Fruit fly (Drosophila melanogaster): ENCODE results near the gene EndoGI.

EndoGI gene

dm6 chr2L:16285692-16286359 is 28.3 kb downstream of the EndoGI start (continued):
- TF ChIP-seq Ets21C (GFP tag; optimal IDR thresholded peaks at IDR 0.05) (peak; percentile 87), Sox15 (GFP tag; optimal IDR thresholded peaks at IDR 0.05) (peak; percentile 83), CG6792 (GFP tag; optimal IDR thresholded peaks at IDR 0.05) (peak; percentile 85), spab (GFP tag; optimal IDR thresholded peaks at IDR 0.05) (peak; percentile 54), acj6 (GFP tag; optimal IDR thresholded peaks at IDR 0.05) (peak; percentile 88), dsx (GFP tag; optimal IDR thresholded peaks at IDR 0.05; ENCODE audit: poor library complexity, severe bottlenecking) (peak; percentile 75), Hr4 (GFP tag; optimal IDR thresholded peaks at IDR 0.05) (peak; percentile 87), CG10631 (GFP tag; optimal IDR thresholded peaks at IDR 0.05) (peak; percentile 87), Eip78C (GFP tag) (peak; percentile 97), CG6808 (GFP tag; optimal IDR thresholded peaks at IDR 0.05) (peak; percentile 69), CG3032 (tag; optimal IDR thresholded peaks at IDR 0.05) (peak; percentile 87), CG6163 (GFP tag; IDR thresholded peaks at IDR 0.05) (no peak), CG10669 (GFP tag; optimal IDR thresholded peaks at IDR 0.05) (peak; percentile 87), esn (GFP tag; optimal IDR thresholded peaks at IDR 0.05) (peak; percentile 94), salr (GFP tag; optimal IDR thresholded peaks at IDR 0.05) (peak; percentile 38 to 79), Lpt (GFP tag; optimal IDR thresholded peaks at IDR 0.05) (peak; percentile 74), CG8119 (GFP tag; IDR thresholded peaks at IDR 0.05) (no peak), Eip75B (GFP tag; optimal IDR thresholded peaks at IDR 0.05) (peak; percentile 83)

dm6 chr2L:16286360-16287005 is 29.0 kb downstream of the EndoGI start:
- TF ChIP-seq Smox (GFP tag; optimal IDR thresholded peaks at IDR 0.05) (peak; percentile 53), CG32006 (GFP tag; optimal IDR thresholded peaks at IDR 0.05) (peak; percentile 86), ss (GFP tag; optimal IDR thresholded peaks at IDR 0.05) (peak; percentile 58 to 60), CG15336 (GFP tag; IDR thresholded peaks at IDR 0.05) (no peak), Sox15 (GFP tag; optimal IDR thresholded peaks at IDR 0.05) (peak; percentile 13), CG3919 (GFP tag; optimal IDR thresholded peaks at IDR 0.05) (peak; percentile 77), Eip78C (GFP tag) (peak; percentile 92), CG8319 (GFP tag; optimal IDR thresholded peaks at IDR 0.05) (peak; percentile 51), cyc (GFP tag; optimal IDR thresholded peaks at IDR 0.05) (peak; percentile 45), dsx (GFP tag; optimal IDR thresholded peaks at IDR 0.05; ENCODE audit: poor library complexity, severe bottlenecking) (peak; percentile 71), CG7368 (GFP tag; optimal IDR thresholded peaks at IDR 0.05) (peak; percentile 17), CG11762 (GFP tag; optimal IDR thresholded peaks at IDR 0.05; ENCODE audit: insufficient read depth) (peak; percentile 67), spab (GFP tag; optimal IDR thresholded peaks at IDR 0.05) (peak; percentile 72), CG16779 (tag; optimal IDR thresholded peaks at IDR 0.05) (peak; percentile 57), Sox14 (GFP tag; optimal IDR thresholded peaks at IDR 0.05) (peak; percentile 81), Hr39 (GFP tag; optimal IDR thresholded peaks at IDR 0.05) (peak; percentile 68), fd85E (GFP tag; optimal IDR thresholded peaks at IDR 0.05) (no peak), Eip93F (GFP tag; optimal IDR thresholded peaks at IDR 0.05) (no peak), CG31627 (GFP tag; optimal IDR thresholded peaks at IDR 0.05) (peak; percentile 60), CG4318 (GFP tag; optimal IDR thresholded peaks at IDR 0.05) (peak; percentile 74), CG6163 (GFP tag; IDR thresholded peaks at IDR 0.05) (no peak), dac (GFP tag; optimal IDR thresholded peaks at IDR 0.05) (peak; percentile 49), CG6792 (GFP tag; optimal IDR thresholded peaks at IDR 0.05) (peak; percentile 61), fd59A (GFP tag; optimal IDR thresholded peaks at IDR 0.05) (peak; percentile 40), topi (GFP tag; optimal IDR thresholded peaks at IDR 0.05) (peak; percentile 66), Gug (GFP tag; IDR thresholded peaks at IDR 0.05) (no peak), Hr4 (GFP tag; optimal IDR thresholded peaks at IDR 0.05) (peak; percentile 84), fkh (GFP tag; optimal IDR thresholded peaks at IDR 0.05) (peak; percentile 57), lz (GFP tag; optimal IDR thresholded peaks at IDR 0.05) (peak; percentile 69), CG11902 (GFP tag; optimal IDR thresholded peaks at IDR 0.05) (peak; percentile 27), CG9139 (GFP tag; optimal IDR thresholded peaks at IDR 0.05) (peak; percentile 63), Hr38 (GFP tag; optimal IDR thresholded peaks at IDR 0.05) (peak; percentile 14), CG10669 (GFP tag; optimal IDR thresholded peaks at IDR 0.05) (peak; percentile 75), Eip75B (GFP tag; optimal IDR thresholded peaks at IDR 0.05) (peak; percentile 63), CG6276 (GFP tag; optimal IDR thresholded peaks at IDR 0.05) (peak; percentile 83), Met (GFP tag; optimal IDR thresholded peaks at IDR 0.05) (peak; percentile 68), CG6854 (GFP tag; optimal IDR thresholded peaks at IDR 0.05) (peak; percentile 60), CG8632 (GFP tag; optimal IDR thresholded peaks at IDR 0.05) (peak; percentile 72)

Data from whole organism, prepupa.